Fruit fly (Drosophila melanogaster) S2 (cell line): ENCODE data around the gene papi.

Experiments
- CG8478 ChIP-seq: fragments of >200 bp; optimal IDR thresholded peaks from 2 replicates; lab custom pipeline; 2018
- CTCF ChIP-seq, 2 experiments: fragments of >200 bp; optimal IDR thresholded peaks; 2 replicates each; lab custom pipeline; 2018

DNA sequence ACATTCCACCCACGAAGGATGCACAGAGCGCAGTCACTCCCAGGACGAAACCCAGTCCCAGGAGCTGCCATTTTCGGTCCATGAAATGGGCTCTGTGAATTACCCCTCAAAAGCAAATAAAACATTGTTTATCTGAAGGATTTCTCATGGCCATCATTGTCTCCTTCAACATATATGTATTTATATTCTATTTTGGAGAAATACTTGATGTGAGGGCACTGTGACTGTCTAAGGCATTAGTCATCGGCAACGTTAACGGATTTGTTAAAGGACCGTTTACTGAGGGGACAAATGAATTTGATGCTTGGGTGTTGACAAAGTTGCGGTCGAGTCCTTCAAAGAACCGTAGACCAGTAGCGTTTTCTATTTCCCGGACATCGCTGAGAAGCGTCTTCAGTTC, 18.7 kb downstream of the papi start, which contains the start of gene Tengl2:
- TF ChIP-seq CG8478 (lab: Kevin White, UChicago) = no peak
- no peak for TF ChIP-seq CTCF (optimal IDR thresholded peaks at IDR 0.05; lab: Kevin White, UChicago)
